Fruit fly (Drosophila melanogaster): ENCODE results near the gene MME1.

Gene MME1

DNA sequence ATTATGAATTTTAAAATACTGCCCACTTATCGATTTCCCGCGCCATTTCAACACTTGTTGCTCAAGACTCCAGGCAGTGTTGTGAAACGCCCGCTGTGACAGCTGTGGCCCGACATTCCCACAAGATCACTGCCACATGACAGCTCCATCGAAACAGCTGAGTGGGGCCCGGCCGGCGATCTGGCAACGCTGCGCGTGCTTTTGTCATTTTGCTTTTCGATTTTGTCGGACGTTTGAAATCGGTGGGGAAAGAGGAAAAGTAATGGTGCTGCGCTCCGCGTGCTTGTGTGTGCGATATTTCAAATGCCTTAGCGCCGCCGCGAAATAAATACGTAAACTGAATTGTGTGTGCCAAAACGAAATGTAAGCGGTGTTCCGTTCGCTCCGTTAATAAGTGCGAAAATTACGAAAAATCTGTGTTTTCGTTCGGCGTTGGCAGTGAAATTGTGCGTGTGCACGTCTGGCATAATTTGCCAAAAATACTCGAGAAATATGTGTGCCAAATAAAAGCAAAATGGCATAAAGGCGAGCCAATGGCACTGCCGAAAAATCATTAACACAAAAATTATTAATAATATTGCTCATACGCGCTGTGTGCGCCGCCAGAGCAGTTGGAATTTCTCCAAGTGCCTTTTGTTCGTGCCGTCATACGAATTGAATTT, 15.0 kb downstream of the MME1 start (continued):
- no peak for TF ChIP-seq salm (tag; optimal IDR thresholded peaks at IDR 0.05)
- peak; percentile 3 for TF ChIP-seq slou (GFP tag; optimal IDR thresholded peaks at IDR 0.05)
- TF ChIP-seq CG10979 (tag; optimal IDR thresholded peaks at IDR 0.05), result peak; percentile 16
- TF ChIP-seq MTF-1 (GFP tag; optimal IDR thresholded peaks at IDR 0.05; ENCODE audit: borderline replicate concordance), result peak; percentile 49
- TF ChIP-seq sim (GFP tag; IDR thresholded peaks at IDR 0.05), result no peak
- peak; percentile 42 to 57 for TF ChIP-seq dpn (GFP tag; optimal IDR thresholded peaks at IDR 0.05)
- TF ChIP-seq Elba2 (GFP tag; optimal IDR thresholded peaks at IDR 0.05), result no peak
- peak; percentile 33 for TF ChIP-seq CG2712 (tag; optimal IDR thresholded peaks at IDR 0.05)
- no peak for TF ChIP-seq TFAM (GFP tag; optimal IDR thresholded peaks at IDR 0.05)
- TF ChIP-seq CG13424 (tag; optimal IDR thresholded peaks at IDR 0.05), result peak; percentile 30
- no peak for TF ChIP-seq CG15073 (GFP tag; optimal IDR thresholded peaks at IDR 0.05)
- TF ChIP-seq MESR4 (GFP tag; optimal IDR thresholded peaks at IDR 0.05), result peak; percentile 66
- no peak for TF ChIP-seq Kr (GFP tag; optimal IDR thresholded peaks at IDR 0.05)
- TF ChIP-seq CG6254 (GFP tag; optimal IDR thresholded peaks at IDR 0.05), result no peak
- no peak for TF ChIP-seq CTCF (GFP tag; optimal IDR thresholded peaks at IDR 0.05)
- TF ChIP-seq HLHmδ (GFP tag; optimal IDR thresholded peaks at IDR 0.05), result peak; percentile 84
- peak; percentile 55 for TF ChIP-seq Hand (GFP tag; optimal IDR thresholded peaks at IDR 0.05)
- peak; percentile 77 for TF ChIP-seq CG12769 (tag; optimal IDR thresholded peaks at IDR 0.05)
- peak; percentile 83 for TF ChIP-seq MBD-R2 (GFP tag; IDR thresholded peaks at IDR 0.05)
- no peak for TF ChIP-seq dimm (GFP tag; IDR thresholded peaks at IDR 0.05)
- TF ChIP-seq tna (GFP tag; IDR thresholded peaks at IDR 0.05; ENCODE audit: partially characterized antibody), result no peak
- no peak for TF ChIP-seq dmrt11E (tag; optimal IDR thresholded peaks at IDR 0.05)
- peak; percentile 28 for TF ChIP-seq fu2 (GFP tag; optimal IDR thresholded peaks at IDR 0.05)
- TF ChIP-seq CG8089 (GFP tag; optimal IDR thresholded peaks at IDR 0.05), result no peak
- peak; percentile 26; the same call in 1 of the 3 replicates for TF ChIP-seq H15 (GFP tag; IDR thresholded peaks at IDR 0.05)
- peak; percentile 27; the same call in 1 of the 2 replicates for TF ChIP-seq CG32767 (GFP tag; IDR thresholded peaks at IDR 0.05)
- TF ChIP-seq CG2889 (GFP tag; IDR thresholded peaks at IDR 0.05), result peak; percentile 62; the same call in 1 of the 3 replicates
- peak; percentile 47 for TF ChIP-seq ems (GFP tag; optimal IDR thresholded peaks at IDR 0.05)
- peak; percentile 45 for TF ChIP-seq chn (GFP tag; optimal IDR thresholded peaks at IDR 0.05)
- TF ChIP-seq CG2116 (GFP tag; optimal IDR thresholded peaks at IDR 0.05), result peak; percentile 80
- peak; percentile 64 for TF ChIP-seq CG17328 (GFP tag; IDR thresholded peaks at IDR 0.05)
- peak; percentile 54 for TF ChIP-seq lmd (GFP tag; IDR thresholded peaks at IDR 0.05)
- TF ChIP-seq CG1529 (GFP tag; optimal IDR thresholded peaks at IDR 0.05), result no peak
- peak; percentile 31 for TF ChIP-seq Mes4 (GFP tag; optimal IDR thresholded peaks at IDR 0.05)
- peak; percentile 39 for TF ChIP-seq CG7928 (GFP tag; optimal IDR thresholded peaks at IDR 0.05)
- TF ChIP-seq amos (GFP tag; IDR thresholded peaks at IDR 0.05; ENCODE audit: partially characterized antibody), result peak; percentile 68; the same call in 1 of the 2 replicates
- TF ChIP-seq CG15514 (GFP tag; optimal IDR thresholded peaks at IDR 0.05), result peak; percentile 86
- TF ChIP-seq CG12236 (GFP tag; optimal IDR thresholded peaks at IDR 0.05), result no peak
- peak; percentile 98 for TF ChIP-seq Dp (GFP tag; optimal IDR thresholded peaks at IDR 0.05)
- peak; percentile 55 for TF ChIP-seq knrl (GFP tag; IDR thresholded peaks at IDR 0.05; ENCODE audit: partially characterized antibody)
- peak; percentile 13 for TF ChIP-seq CG4707 (GFP tag; optimal IDR thresholded peaks at IDR 0.05)
- TF ChIP-seq zfh1 (GFP tag; IDR thresholded peaks at IDR 0.05), result peak; percentile 32; the same call in 1 of the 3 replicates
- no peak for TF ChIP-seq CG18764 (GFP tag; optimal IDR thresholded peaks at IDR 0.05)
- TF ChIP-seq pb (GFP tag; optimal IDR thresholded peaks at IDR 0.05), result peak; percentile 34
- TF ChIP-seq CG7786 (GFP tag; optimal IDR thresholded peaks at IDR 0.05), result peak; percentile 2
- TF ChIP-seq run (tag; optimal IDR thresholded peaks at IDR 0.05), result no peak
- peak; percentile 44 for TF ChIP-seq CG30403 (GFP tag; optimal IDR thresholded peaks at IDR 0.05)
- TF ChIP-seq jing (GFP tag; optimal IDR thresholded peaks at IDR 0.05), result no peak
- no peak for TF ChIP-seq CG4282 (GFP tag; optimal IDR thresholded peaks at IDR 0.05)
- peak; percentile 22; the same call in 1 of the 3 replicates for TF ChIP-seq CG14050 (GFP tag; IDR thresholded peaks at IDR 0.05)
